Worm (Caenorhabditis elegans) whole organism, early embryonic: ENCODE data around the gene msp-74.

Experiments
- B0310.2 ChIP-seq: sonication (generic microtip); optimal IDR thresholded peaks from 2 replicates; lab custom pipeline; 2016; ENCODE audit warnings: mild to moderate bottlenecking, missing genetic modification characterization, missing compliant biosample characterization
- F13C5.2 ChIP-seq: sonication (generic microtip); optimal IDR thresholded peaks from 2 replicates; lab custom pipeline; 2017; ENCODE audit warnings: mild to moderate bottlenecking, missing genetic modification characterization, inconsistent platforms, missing compliant biosample characterization
- aly-1 ChIP-seq: sonication (generic microtip); optimal IDR thresholded peaks from 2 replicates; lab custom pipeline; 2016; ENCODE audit warnings: missing genetic modification characterization, missing compliant biosample characterization
- ama-1 ChIP-seq: fragments of 150-350 bp; optimal IDR thresholded peaks from 2 replicates; lab custom pipeline; 2014
- ceh-36 ChIP-seq: sonication (generic microtip); optimal IDR thresholded peaks from 2 replicates; lab custom pipeline; 2016; ENCODE audit warnings: missing genetic modification characterization, inconsistent platforms, missing compliant biosample characterization
- ets-7 ChIP-seq: sonication (generic microtip); optimal IDR thresholded peaks from 2 replicates; lab custom pipeline; 2016; ENCODE audit warnings: missing genotype, missing genetic modification characterization, missing compliant biosample characterization
- flt-1 ChIP-seq: fragments of 200-800 bp; sonication (Bioruptor generic); IDR thresholded peaks from 2 replicates; pipeline ENCODE4 v1.3.6; 2022; ENCODE audit warnings: missing genetic modification characterization, missing compliant biosample characterization
- hmbx-1 ChIP-seq: sonication (generic microtip); optimal IDR thresholded peaks from 2 replicates; lab custom pipeline; 2016; ENCODE audit warnings: mild to moderate bottlenecking, missing genetic modification characterization, missing compliant biosample characterization
- scrt-1 ChIP-seq: fragments of 200-800 bp; sonication (Bioruptor generic); IDR thresholded peaks from 2 replicates; pipeline ENCODE4 v1.3.6; 2022; ENCODE audit warnings: missing genetic modification characterization, missing compliant biosample characterization
- sea-1 ChIP-seq: fragments of 200-800 bp; sonication (Bioruptor generic); conservative IDR thresholded peaks from 2 replicates; pipeline ENCODE4 v1.3.6; 2022; ENCODE audit warnings: missing genetic modification characterization, missing compliant biosample characterization
- tbx-37 ChIP-seq: fragments of 200-800 bp; sonication (Bioruptor generic); conservative IDR thresholded peaks from 2 replicates; pipeline ENCODE4 v1.3.6; 2022; ENCODE audit warnings: missing genetic modification reagents, missing genetic modification characterization, missing compliant biosample characterization
- tra-4 ChIP-seq: sonication (generic microtip); optimal IDR thresholded peaks from 2 replicates; lab custom pipeline; 2017; ENCODE audit warnings: missing genetic modification characterization, missing compliant biosample characterization

ce11 chrII:5105020-5105419 lies 10.1 kb downstream of the msp-74 start:
- no peak; the same call in none of the 2 replicates for TF ChIP-seq flt-1 (GFP tag; lab: Robert Waterston, UW)
- peak; percentile 99 for TF ChIP-seq aly-1 (tag; lab: Kevin White, UChicago)
- peak; percentile 96 for TF ChIP-seq tbx-37
- TF ChIP-seq ceh-36 (tag; lab: Kevin White, UChicago) = peak; percentile 97
- TF ChIP-seq ets-7 (tag; lab: Kevin White, UChicago) = peak; percentile 95
- TF ChIP-seq ama-1 = no peak
- peak; percentile 99 for TF ChIP-seq scrt-1 (GFP tag; lab: Robert Waterston, UW)
- TF ChIP-seq B0310.2 = peak; percentile 98
- peak; percentile 97 for TF ChIP-seq sea-1 (GFP tag; lab: Robert Waterston, UW)
- peak; percentile 97 for TF ChIP-seq F13C5.2
- peak; percentile 89 for TF ChIP-seq hmbx-1
- peak; percentile 82 for TF ChIP-seq tra-4 (tag; lab: Kevin White, UChicago)
